Fruit fly (Drosophila melanogaster) S2 (cell line): ENCODE measurements around the gene ckd.

ENCODE experiments used
- CG8478 ChIP-seq: fragments of >200 bp; optimal IDR thresholded peaks from 2 replicates; lab custom pipeline; 2018
- CTCF ChIP-seq, 2 experiments: fragments of >200 bp; optimal IDR thresholded peaks; 2 replicates each; lab custom pipeline; 2018

- TF ChIP-seq CG8478: no peak
- TF ChIP-seq CTCF (optimal IDR thresholded peaks at IDR 0.05; lab: Kevin White, UChicago): no peak
These were observed 38.8 kb upstream of the ckd start, which contains the start of the genes hob and nSMase for dm6 chr3L:3218859-3219258.
